Fruit fly (Drosophila melanogaster): Measurements from ENCODE around the gene eIF5B.

Gene eIF5B

DNA sequence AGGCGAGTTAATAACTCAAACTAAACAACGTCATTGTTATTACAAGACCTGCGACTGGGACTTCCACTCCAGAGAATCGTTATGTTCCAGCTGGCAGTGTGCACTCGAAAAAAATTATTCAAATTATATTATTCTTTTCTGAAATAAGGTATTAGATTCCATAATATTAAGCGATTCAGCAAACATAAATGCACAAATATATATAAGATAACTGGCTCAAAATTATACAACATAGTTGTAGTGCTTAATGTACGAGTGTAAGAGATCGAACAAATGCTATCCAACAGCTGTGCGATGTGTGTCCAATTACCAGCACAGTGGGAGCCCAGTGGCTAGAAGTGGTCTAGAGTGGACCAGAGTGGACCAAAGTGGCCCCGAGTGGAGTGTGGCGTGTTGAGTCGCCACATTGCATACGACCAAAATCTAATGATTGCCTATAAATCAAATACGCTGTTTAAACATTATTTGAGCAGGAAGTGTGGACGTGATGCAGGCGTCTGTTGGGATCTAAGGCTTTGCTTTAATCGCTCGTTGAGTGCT is 16.5 kb downstream of the eIF5B start:
- TF ChIP-seq EcR (GFP tag; optimal IDR thresholded peaks at IDR 0.05) (no peak), usp (GFP tag; optimal IDR thresholded peaks at IDR 0.05) (no peak), psq (optimal IDR thresholded peaks at IDR 0.05) (no peak), CG8478 (optimal IDR thresholded peaks at IDR 0.05) (no peak), Dll (optimal IDR thresholded peaks at IDR 0.05) (no peak)

- TF ChIP-seq Dll (optimal IDR thresholded peaks at IDR 0.05), result no peak
- no peak for TF ChIP-seq usp (GFP tag; optimal IDR thresholded peaks at IDR 0.05)
- no peak for TF ChIP-seq pan (optimal IDR thresholded peaks at IDR 0.05)
- no peak for TF ChIP-seq psq (optimal IDR thresholded peaks at IDR 0.05)
- no peak for TF ChIP-seq CG8478 (optimal IDR thresholded peaks at IDR 0.05)
These were observed 17.8 kb downstream of the eIF5B start for dm6 chr3L:3442751-3443524.

- TF ChIP-seq CG8478 (optimal IDR thresholded peaks at IDR 0.05), result no peak
- TF ChIP-seq Dll (optimal IDR thresholded peaks at IDR 0.05), result no peak
- no peak for TF ChIP-seq psq (optimal IDR thresholded peaks at IDR 0.05)
- no peak for TF ChIP-seq EcR (GFP tag; optimal IDR thresholded peaks at IDR 0.05)
- no peak for TF ChIP-seq pan (optimal IDR thresholded peaks at IDR 0.05)
- no peak for TF ChIP-seq usp (GFP tag; optimal IDR thresholded peaks at IDR 0.05)
These were observed 18.8 kb downstream of the eIF5B start for dm6 chr3L:3441763-3442673.

- TF ChIP-seq EcR (GFP tag; optimal IDR thresholded peaks at IDR 0.05) (no peak), Dll (optimal IDR thresholded peaks at IDR 0.05) (no peak), usp (GFP tag; optimal IDR thresholded peaks at IDR 0.05) (no peak), CG8478 (optimal IDR thresholded peaks at IDR 0.05) (no peak), psq (optimal IDR thresholded peaks at IDR 0.05) (no peak), pan (optimal IDR thresholded peaks at IDR 0.05) (no peak)
These were observed 20.7 kb downstream of the eIF5B start for dm6 chr3L:3440116-3440515.

- TF ChIP-seq pan (optimal IDR thresholded peaks at IDR 0.05), result no peak
- no peak for TF ChIP-seq usp (GFP tag; optimal IDR thresholded peaks at IDR 0.05)
- TF ChIP-seq EcR (GFP tag; optimal IDR thresholded peaks at IDR 0.05), result no peak
- TF ChIP-seq Dll (optimal IDR thresholded peaks at IDR 0.05), result no peak
- TF ChIP-seq psq (optimal IDR thresholded peaks at IDR 0.05), result no peak
- TF ChIP-seq CG8478 (optimal IDR thresholded peaks at IDR 0.05), result no peak
These were observed 21.2 kb downstream of the eIF5B start for dm6 chr3L:3439598-3439997.

- TF ChIP-seq usp (GFP tag; optimal IDR thresholded peaks at IDR 0.05), result no peak
- no peak for TF ChIP-seq Dll (optimal IDR thresholded peaks at IDR 0.05)
- TF ChIP-seq pan (optimal IDR thresholded peaks at IDR 0.05), result no peak
- TF ChIP-seq CG8478 (optimal IDR thresholded peaks at IDR 0.05), result no peak
- TF ChIP-seq EcR (GFP tag; optimal IDR thresholded peaks at IDR 0.05), result no peak
- TF ChIP-seq psq (optimal IDR thresholded peaks at IDR 0.05), result no peak
These were observed 22.3 kb downstream of the eIF5B start for dm6 chr3L:3438473-3438872.

DNA sequence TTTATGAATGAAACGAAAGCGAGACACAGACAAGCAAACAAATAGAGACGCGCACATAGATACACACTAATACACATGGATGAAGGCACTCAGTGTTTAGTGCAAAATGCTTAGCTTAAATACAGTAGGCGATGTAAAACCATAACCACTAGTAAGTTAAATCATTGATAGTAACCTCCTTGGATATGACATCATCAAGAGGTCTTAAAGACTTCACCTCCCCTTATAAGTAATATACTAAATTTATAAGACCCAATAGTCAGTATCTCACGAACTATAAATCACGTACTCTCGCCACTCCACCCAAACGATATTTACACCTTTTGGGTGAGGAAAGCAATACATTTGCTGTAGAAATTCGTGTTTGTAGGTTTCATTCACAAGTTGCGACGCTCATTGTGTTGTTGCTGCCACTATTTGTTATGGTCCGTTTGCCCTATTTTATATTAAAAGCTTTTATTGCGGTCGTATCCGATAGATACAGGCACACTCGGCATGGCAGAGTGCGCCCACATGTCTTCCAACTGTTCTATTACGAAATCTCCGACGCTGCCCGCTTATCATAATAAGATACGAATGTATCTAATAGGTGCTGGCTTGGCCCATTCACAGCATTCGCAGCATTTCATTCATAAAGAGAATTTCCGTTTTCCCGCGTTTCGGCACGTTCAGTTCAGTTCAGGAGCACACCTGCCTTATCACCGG is 23.0 kb downstream of the eIF5B start:
- TF ChIP-seq EcR (GFP tag; optimal IDR thresholded peaks at IDR 0.05), result no peak
- TF ChIP-seq psq (optimal IDR thresholded peaks at IDR 0.05), result no peak
- no peak for TF ChIP-seq usp (GFP tag; optimal IDR thresholded peaks at IDR 0.05)
- TF ChIP-seq pan (optimal IDR thresholded peaks at IDR 0.05), result no peak
- TF ChIP-seq Dll (optimal IDR thresholded peaks at IDR 0.05), result no peak
- TF ChIP-seq CG8478 (optimal IDR thresholded peaks at IDR 0.05), result no peak

DNA sequence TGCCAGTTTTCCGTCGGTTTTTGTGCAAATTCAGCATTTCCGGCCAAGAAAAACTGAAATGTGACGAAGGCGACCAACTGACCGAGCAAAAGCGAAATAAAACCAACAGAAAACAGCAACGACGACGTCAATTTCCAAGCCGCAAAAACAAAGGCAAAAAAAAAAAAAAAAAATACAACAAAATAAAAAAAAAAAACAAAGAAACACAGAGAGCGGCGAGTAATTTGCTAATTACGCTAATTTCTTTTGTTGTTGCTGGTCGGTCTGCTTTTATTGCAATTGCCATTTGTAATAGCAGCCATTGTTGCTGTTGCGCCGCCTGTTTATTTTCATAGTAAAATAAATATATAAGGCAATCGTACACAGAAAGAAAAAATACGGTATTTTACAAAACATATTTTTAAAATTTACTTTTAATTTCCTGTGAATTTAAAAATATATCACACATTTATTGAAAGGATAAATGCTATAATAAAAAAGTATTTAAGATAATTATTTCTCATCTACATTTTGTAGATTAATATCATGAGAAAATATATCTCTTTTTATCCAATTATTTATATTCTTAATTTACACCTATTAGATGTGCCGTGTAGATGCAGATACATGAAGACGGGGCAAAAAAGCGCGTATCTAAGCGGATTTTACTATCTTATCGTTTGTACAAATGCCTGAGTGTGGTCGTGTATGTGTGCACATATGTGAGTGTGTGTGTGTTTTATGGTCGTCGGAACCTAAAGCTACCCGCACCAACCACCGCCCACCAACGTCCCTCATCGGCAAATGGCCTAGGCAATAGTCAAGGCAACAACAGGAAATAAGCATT is 23.7 kb downstream of the eIF5B start:
- TF ChIP-seq psq (optimal IDR thresholded peaks at IDR 0.05), result no peak
- no peak for TF ChIP-seq pan (optimal IDR thresholded peaks at IDR 0.05)
- no peak for TF ChIP-seq usp (GFP tag; optimal IDR thresholded peaks at IDR 0.05)
- no peak for TF ChIP-seq Dll (optimal IDR thresholded peaks at IDR 0.05)
- no peak for TF ChIP-seq CG8478 (optimal IDR thresholded peaks at IDR 0.05)
- no peak for TF ChIP-seq EcR (GFP tag; optimal IDR thresholded peaks at IDR 0.05)

dm6 chr3L:3435531-3436309 is 25.1 kb downstream of the eIF5B start:
- no peak for TF ChIP-seq EcR (GFP tag; optimal IDR thresholded peaks at IDR 0.05)

DNA sequence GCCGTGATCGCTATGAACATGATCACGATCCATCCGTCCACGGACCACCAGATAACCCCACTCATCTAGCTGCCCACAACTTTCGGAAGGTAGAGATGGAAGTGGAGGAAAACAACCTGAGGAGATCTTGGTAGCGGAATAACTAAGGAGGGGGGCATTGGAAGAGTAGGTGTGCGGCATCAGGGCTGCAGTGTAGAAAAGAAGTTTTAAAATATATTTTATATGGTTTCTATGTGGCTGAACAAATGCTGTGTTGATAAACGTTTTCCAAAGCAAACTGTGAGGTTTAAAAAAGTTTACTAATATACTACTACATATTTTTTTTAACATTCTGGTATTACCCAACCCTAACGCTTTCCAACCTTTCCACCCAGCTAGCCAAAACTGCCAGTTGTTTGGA is 25.9 kb downstream of the eIF5B start:
- no peak for TF ChIP-seq EcR (GFP tag; optimal IDR thresholded peaks at IDR 0.05)
- no peak for TF ChIP-seq psq (optimal IDR thresholded peaks at IDR 0.05)
- no peak for TF ChIP-seq CG8478 (optimal IDR thresholded peaks at IDR 0.05)
- no peak for TF ChIP-seq Dll (optimal IDR thresholded peaks at IDR 0.05)
- no peak for TF ChIP-seq usp (GFP tag; optimal IDR thresholded peaks at IDR 0.05)
- TF ChIP-seq pan (optimal IDR thresholded peaks at IDR 0.05), result no peak
